Fruit fly (Drosophila melanogaster) whole organism, wandering third instar larva: ENCODE measurements around the gene CG5446.

ENCODE experiments used
- Abd-B ChIP-seq: fragments of >200 bp; optimal IDR thresholded peaks from 2 replicates; lab custom pipeline; 2017; ENCODE audit warnings: missing biosample characterization, missing genetic modification characterization
- CG32264 ChIP-seq: fragments of 200-800 bp; sonication (Bioruptor generic); optimal IDR thresholded peaks from 2 replicates; lab custom pipeline; 2016; ENCODE audit warnings: missing biosample characterization, missing genetic modification characterization
- CG9705 ChIP-seq: fragments of 200-800 bp; sonication (Bioruptor generic); optimal IDR thresholded peaks from 2 replicates; lab custom pipeline; 2018; ENCODE audit warnings: missing biosample characterization, mild to moderate bottlenecking, missing genetic modification characterization
- CrebA ChIP-seq: fragments of 200-800 bp; sonication (Bioruptor generic); optimal IDR thresholded peaks from 2 replicates; lab custom pipeline; 2016; ENCODE audit warnings: missing biosample characterization, mild to moderate bottlenecking, missing genetic modification characterization, borderline replicate concordance
- Dfd ChIP-seq: fragments of >200 bp; optimal IDR thresholded peaks from 2 replicates; lab custom pipeline; 2017; ENCODE audit warnings: missing biosample characterization, missing genetic modification characterization
- Dif ChIP-seq: fragments of 200-275, 200-300 bp; sonication (Bioruptor generic); optimal IDR thresholded peaks from 2 replicates; lab custom pipeline; 2018; ENCODE audit warnings: missing biosample characterization, missing genetic modification characterization; ENCODE audit not compliant: partially characterized antibody
- GATAd ChIP-seq: sonication (Bioruptor generic); optimal IDR thresholded peaks from 2 replicates; lab custom pipeline; 2016; ENCODE audit warnings: missing biosample characterization, missing genetic modification characterization
- HLH106 ChIP-seq: fragments of 200-800 bp; optimal IDR thresholded peaks from 3 replicates; lab custom pipeline; 2019; ENCODE audit warnings: missing biosample characterization, mild to moderate bottlenecking, missing genetic modification characterization, moderate library complexity
- Hnf4 ChIP-seq: fragments of 200-800 bp; sonication (Bioruptor generic); optimal IDR thresholded peaks from 2 replicates; lab custom pipeline; 2016; ENCODE audit warnings: missing biosample characterization, mild to moderate bottlenecking, missing genetic modification characterization
- Hr78 ChIP-seq: fragments of >200 bp; optimal IDR thresholded peaks from 2 replicates; lab custom pipeline; 2017; ENCODE audit warnings: missing biosample characterization, missing genetic modification characterization
- Hr83 ChIP-seq: fragments of 200-300 bp; sonication (Bioruptor generic); optimal IDR thresholded peaks from 2 replicates; lab custom pipeline; 2016; ENCODE audit warnings: missing biosample characterization, mild to moderate bottlenecking, missing genetic modification characterization, moderate library complexity; ENCODE audit not compliant: poor library complexity, severe bottlenecking
- Jra ChIP-seq: sonication (Bioruptor generic); optimal IDR thresholded peaks from 2 replicates; lab custom pipeline; 2016; ENCODE audit warnings: missing biosample characterization, missing genetic modification characterization
- Mio ChIP-seq: sonication (Bioruptor generic); optimal IDR thresholded peaks from 2 replicates; lab custom pipeline; 2016; ENCODE audit warnings: missing biosample characterization, missing genetic modification characterization
- Myc ChIP-seq: fragments of >200 bp; optimal IDR thresholded peaks from 2 replicates; lab custom pipeline; 2017
- N ChIP-seq: fragments of >200 bp; optimal IDR thresholded peaks from 2 replicates; lab custom pipeline; 2018; ENCODE audit warnings: missing biosample characterization, missing external identifiers, missing genetic modification characterization
- OdsH ChIP-seq: fragments of 200-800 bp; sonication (Bioruptor generic); optimal IDR thresholded peaks from 2 replicates; lab custom pipeline; 2016; ENCODE audit warnings: missing biosample characterization, mild to moderate bottlenecking, missing genetic modification characterization
- Rel ChIP-seq, 2 experiments: fragments of 200-800 bp; sonication (Bioruptor generic) in 1 of 2; optimal IDR thresholded peaks; 2 replicates in 1 of 2; 3 replicates in 1 of 2; lab custom pipeline; 2016 to 2019; ENCODE audit warnings: mild to moderate bottlenecking in 2 of 2, missing biosample characterization in 2 of 2, missing genetic modification characterization in 2 of 2, moderate library complexity in 1 of 2
- Sp1 ChIP-seq: fragments of 200-800 bp; sonication (Bioruptor generic); optimal IDR thresholded peaks from 3 replicates; lab custom pipeline; 2019; ENCODE audit warnings: missing biosample characterization, mild to moderate bottlenecking, missing genetic modification characterization, moderate library complexity
- Vsx2 ChIP-seq: fragments of 200-300, 225-300 bp; sonication (Bioruptor generic); optimal IDR thresholded peaks from 2 replicates; lab custom pipeline; 2018; ENCODE audit warnings: missing biosample characterization, missing genetic modification characterization; ENCODE audit not compliant: partially characterized antibody
- br ChIP-seq: fragments of 200-800 bp; sonication (Bioruptor generic); optimal IDR thresholded peaks from 2 replicates; lab custom pipeline; 2016; ENCODE audit warnings: missing biosample characterization, missing genetic modification characterization
- brk ChIP-seq: fragments of 200-800 bp; sonication (Bioruptor generic); optimal IDR thresholded peaks from 2 replicates; lab custom pipeline; 2016; ENCODE audit warnings: missing biosample characterization, mild to moderate bottlenecking, missing genetic modification characterization
- dl ChIP-seq, 2 experiments: fragments of 175-275, 200-275 bp in 1 of 2; fragments of 200-275 bp in 1 of 2; sonication (Bioruptor generic); optimal IDR thresholded peaks; lab custom pipeline; 2018; ENCODE audit warnings: mild to moderate bottlenecking in 2 of 2, missing biosample characterization in 2 of 2, missing genetic modification characterization in 2 of 2, moderate library complexity in 2 of 2; ENCODE audit not compliant: partially characterized antibody in 2 of 2, insufficient read depth in 1 of 2
- dmrt93B ChIP-seq: fragments of 200-800 bp; sonication (Bioruptor generic); optimal IDR thresholded peaks from 2 replicates; lab custom pipeline; 2018; ENCODE audit warnings: missing biosample characterization, mild to moderate bottlenecking, missing genetic modification characterization
- dsf ChIP-seq: sonication (Bioruptor generic); optimal IDR thresholded peaks from 2 replicates; lab custom pipeline; 2016; ENCODE audit warnings: missing biosample characterization, missing genetic modification characterization, borderline replicate concordance
- ey ChIP-seq: fragments of 200-800 bp; sonication (Bioruptor generic); optimal IDR thresholded peaks from 2 replicates; lab custom pipeline; 2016; ENCODE audit warnings: missing biosample characterization, missing genetic modification characterization
- foxo ChIP-seq, 2 experiments: fragments of 200-800 bp; sonication (Bioruptor generic); optimal IDR thresholded peaks; 2 replicates in 1 of 2; 3 replicates in 1 of 2; lab custom pipeline; 2016 to 2017; ENCODE audit warnings: missing biosample characterization in 2 of 2, missing genetic modification characterization in 2 of 2
- fru ChIP-seq: fragments of 200-800 bp; sonication (Bioruptor generic); optimal IDR thresholded peaks from 3 replicates; lab custom pipeline; 2016; ENCODE audit warnings: missing biosample characterization, mild to moderate bottlenecking, missing genetic modification characterization
- h ChIP-seq: fragments of 200-800 bp; sonication (Bioruptor generic); optimal IDR thresholded peaks from 3 replicates; lab custom pipeline; 2016; ENCODE audit warnings: missing biosample characterization, mild to moderate bottlenecking, missing genetic modification characterization
- jim ChIP-seq: fragments of 175-275, 200-325 bp; sonication (Bioruptor generic); optimal IDR thresholded peaks from 2 replicates; lab custom pipeline; 2016; ENCODE audit warnings: missing biosample characterization, mild to moderate bottlenecking, missing genetic modification characterization
- lola ChIP-seq: fragments of >200 bp; optimal IDR thresholded peaks from 2 replicates; lab custom pipeline; 2017; ENCODE audit warnings: missing biosample characterization, missing genetic modification characterization
- pan ChIP-seq: fragments of >200 bp; optimal IDR thresholded peaks from 2 replicates; lab custom pipeline; 2017
- psq ChIP-seq: fragments of 200-800 bp; sonication (Bioruptor generic); optimal IDR thresholded peaks from 3 replicates; lab custom pipeline; 2017; ENCODE audit warnings: missing biosample characterization, mild to moderate bottlenecking, missing genetic modification characterization, moderate library complexity
- rgr ChIP-seq: fragments of 200-800 bp; sonication (Bioruptor generic); optimal IDR thresholded peaks from 3 replicates; lab custom pipeline; 2016; ENCODE audit warnings: missing biosample characterization, mild to moderate bottlenecking, missing genetic modification characterization
- sage ChIP-seq: fragments of 200-800 bp; sonication (Bioruptor generic); optimal IDR thresholded peaks from 2 replicates; lab custom pipeline; 2016; ENCODE audit warnings: missing biosample characterization, mild to moderate bottlenecking, missing genetic modification characterization
- sv ChIP-seq: fragments of 200-800 bp; sonication (Bioruptor generic); optimal IDR thresholded peaks from 3 replicates; lab custom pipeline; 2016; ENCODE audit warnings: missing biosample characterization, missing genetic modification characterization
- tai ChIP-seq: sonication (Bioruptor generic); optimal IDR thresholded peaks from 2 replicates; lab custom pipeline; 2016; ENCODE audit warnings: missing biosample characterization, missing genetic modification characterization
- usp ChIP-seq: fragments of >200 bp; optimal IDR thresholded peaks from 2 replicates; lab custom pipeline; 2017; ENCODE audit warnings: missing biosample characterization, missing genetic modification characterization
- woc ChIP-seq: sonication (Bioruptor generic); optimal IDR thresholded peaks from 2 replicates; lab custom pipeline; 2016; ENCODE audit warnings: missing biosample characterization, mild to moderate bottlenecking, missing genetic modification characterization

The CG5446 gene

DNA sequence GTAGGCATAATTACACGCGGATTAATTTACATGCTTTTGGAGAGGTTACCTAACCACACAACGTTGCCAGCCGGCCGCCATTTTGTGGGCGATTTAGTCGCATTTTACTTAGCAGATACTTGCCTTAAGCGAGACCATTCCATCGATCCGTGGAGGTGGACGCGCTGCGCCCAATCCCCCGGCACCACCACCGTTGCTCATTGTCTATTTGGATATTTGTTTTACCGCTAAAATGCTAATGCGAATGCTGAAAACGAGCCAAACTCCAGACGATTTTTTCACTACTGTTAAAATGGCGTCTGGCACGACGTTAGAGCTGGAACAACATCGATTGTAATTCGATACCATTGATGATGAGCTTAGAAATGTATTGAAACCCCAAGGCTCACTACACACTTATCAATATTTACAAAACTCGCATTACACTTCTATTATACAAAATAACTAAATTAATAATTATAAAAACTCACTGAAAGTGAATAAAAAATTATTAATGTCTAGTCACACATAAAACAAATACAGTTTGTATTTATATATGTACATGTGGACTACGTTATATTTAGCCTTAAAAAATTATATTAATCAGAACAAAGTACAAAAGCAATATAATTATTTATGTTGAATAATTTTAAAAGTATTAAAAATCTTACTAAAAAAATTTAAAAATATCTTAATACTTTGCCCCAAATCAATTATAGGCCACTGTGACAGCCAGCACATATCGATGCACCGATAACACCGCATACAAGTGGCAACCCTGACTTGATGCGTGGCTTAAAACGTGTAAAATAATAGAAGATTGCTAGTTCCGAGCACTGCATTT, 6.4 kb upstream of the CG5446 start, which contains the start of gene eRF3:
eRF3 (plus strand) TSS at position 741 of the 823 bp plus-strand sequence.
- peak; percentile 92 for TF ChIP-seq Dif (GFP tag; lab: Kevin White, UChicago)
- TF ChIP-seq dsf (GFP tag; lab: Kevin White, UChicago): no peak
- peak; percentile 61 for TF ChIP-seq h
- no peak for TF ChIP-seq dmrt93B
- TF ChIP-seq sage (GFP tag; lab: Kevin White, UChicago): no peak
- TF ChIP-seq GATAd (GFP tag; lab: Kevin White, UChicago): no peak
- peak; percentile 65 for TF ChIP-seq Hnf4 (GFP tag; lab: Kevin White, UChicago)
- peak; percentile 16 for TF ChIP-seq Hr83 (GFP tag; lab: Kevin White, UChicago)
- TF ChIP-seq Sp1 (GFP tag; lab: Kevin White, UChicago): peak; percentile 75
- TF ChIP-seq CrebA (GFP tag; lab: Kevin White, UChicago): no peak
- no peak for TF ChIP-seq tai (GFP tag; lab: Kevin White, UChicago)
- peak; percentile 34 for TF ChIP-seq fru (GFP tag; lab: Kevin White, UChicago)
- TF ChIP-seq usp (GFP tag; lab: Kevin White, UChicago): no peak
- no peak for TF ChIP-seq Mio (GFP tag; lab: Kevin White, UChicago)
- TF ChIP-seq Rel (GFP tag; optimal IDR thresholded peaks at IDR 0.05; lab: Kevin White, UChicago): no peak
- no peak for TF ChIP-seq Rel (tag; optimal IDR thresholded peaks at IDR 0.05; lab: Kevin White, UChicago)
- TF ChIP-seq Abd-B (GFP tag; lab: Kevin White, UChicago): no peak
- peak; percentile 19 for TF ChIP-seq ey (GFP tag; lab: Kevin White, UChicago)
- no peak for TF ChIP-seq CG32264 (GFP tag; lab: Kevin White, UChicago)
- TF ChIP-seq pan (lab: Kevin White, UChicago): no peak
- peak; percentile 51 for TF ChIP-seq Jra (GFP tag; lab: Kevin White, UChicago)
- no peak for TF ChIP-seq Myc (lab: Kevin White, UChicago)
- TF ChIP-seq HLH106: peak; percentile 84
- no peak for TF ChIP-seq N (GFP tag; lab: Kevin White, UChicago)
- peak in 1 of 2 experiments; percentile 67 for TF ChIP-seq foxo (GFP tag; optimal IDR thresholded peaks at IDR 0.05; lab: Kevin White, UChicago)
- TF ChIP-seq rgr (GFP tag; lab: Kevin White, UChicago): peak; percentile 63
- no peak for TF ChIP-seq br
- TF ChIP-seq brk (GFP tag; lab: Kevin White, UChicago): no peak
- TF ChIP-seq psq (GFP tag; lab: Kevin White, UChicago): peak; percentile 59
- no peak for TF ChIP-seq jim
- peak; percentile 17 for TF ChIP-seq CG9705
- peak; percentile 68 for TF ChIP-seq OdsH (GFP tag; lab: Kevin White, UChicago)
- no peak for TF ChIP-seq Hr78 (GFP tag; lab: Kevin White, UChicago)
- no peak for TF ChIP-seq Vsx2
- TF ChIP-seq Dfd (GFP tag; lab: Kevin White, UChicago): no peak
- no peak for TF ChIP-seq lola (GFP tag; lab: Kevin White, UChicago)
- TF ChIP-seq sv (GFP tag; lab: Kevin White, UChicago): peak; percentile 59
- TF ChIP-seq dl (GFP tag; optimal IDR thresholded peaks at IDR 0.05; lab: Kevin White, UChicago; ENCODE audit: insufficient read depth in 1 of 2, partially characterized antibody in 2 of 2): peak; percentile 4 to 67
- TF ChIP-seq woc (GFP tag; lab: Kevin White, UChicago): peak; percentile 30

- TF ChIP-seq psq (GFP tag; lab: Kevin White, UChicago) (no peak), h (no peak), fru (GFP tag; lab: Kevin White, UChicago) (no peak), CG32264 (GFP tag; lab: Kevin White, UChicago) (no peak), foxo (GFP tag; optimal IDR thresholded peaks at IDR 0.05; lab: Kevin White, UChicago) (no peak), sage (GFP tag; lab: Kevin White, UChicago) (no peak), ey (GFP tag; lab: Kevin White, UChicago) (no peak), Hr83 (GFP tag; lab: Kevin White, UChicago) (no peak), Vsx2 (no peak), sv (GFP tag; lab: Kevin White, UChicago) (no peak), rgr (GFP tag; lab: Kevin White, UChicago) (no peak), dl (GFP tag; optimal IDR thresholded peaks at IDR 0.05; lab: Kevin White, UChicago; ENCODE audit: insufficient read depth in 1 of 2, partially characterized antibody in 2 of 2) (no peak)
Observed at dm6 chr2L:12430792-12431191, 3.3 kb upstream of the CG5446 start, which contains the start of gene CG5435. TSS of gene CG5435 (minus strand) at chr2L:12430892.
